Fruit fly (Drosophila melanogaster) whole organism, wandering third instar larva: Measurements from ENCODE around the gene CG31926.

Experiments used
- Abd-B ChIP-seq: fragments of >200 bp; optimal IDR thresholded peaks from 2 replicates; lab custom pipeline; 2017; ENCODE audit warnings: missing biosample characterization, missing genetic modification characterization
- Dif ChIP-seq: fragments of 200-275, 200-300 bp; sonication (Bioruptor generic); optimal IDR thresholded peaks from 2 replicates; lab custom pipeline; 2018; ENCODE audit warnings: missing biosample characterization, missing genetic modification characterization; ENCODE audit not compliant: partially characterized antibody
- Mio ChIP-seq: sonication (Bioruptor generic); optimal IDR thresholded peaks from 2 replicates; lab custom pipeline; 2016; ENCODE audit warnings: missing biosample characterization, missing genetic modification characterization
- Myc ChIP-seq: fragments of >200 bp; optimal IDR thresholded peaks from 2 replicates; lab custom pipeline; 2017
- OdsH ChIP-seq: fragments of 200-800 bp; sonication (Bioruptor generic); optimal IDR thresholded peaks from 2 replicates; lab custom pipeline; 2016; ENCODE audit warnings: missing biosample characterization, mild to moderate bottlenecking, missing genetic modification characterization
- Rel ChIP-seq, 2 experiments: fragments of 200-800 bp; sonication (Bioruptor generic) in 1 of 2; optimal IDR thresholded peaks; 2 replicates in 1 of 2; 3 replicates in 1 of 2; lab custom pipeline; 2016 to 2019; ENCODE audit warnings: mild to moderate bottlenecking in 2 of 2, missing biosample characterization in 2 of 2, missing genetic modification characterization in 2 of 2, moderate library complexity in 1 of 2
- Sp1 ChIP-seq: fragments of 200-800 bp; sonication (Bioruptor generic); optimal IDR thresholded peaks from 3 replicates; lab custom pipeline; 2019; ENCODE audit warnings: missing biosample characterization, mild to moderate bottlenecking, missing genetic modification characterization, moderate library complexity
- dmrt93B ChIP-seq: fragments of 200-800 bp; sonication (Bioruptor generic); optimal IDR thresholded peaks from 2 replicates; lab custom pipeline; 2018; ENCODE audit warnings: missing biosample characterization, mild to moderate bottlenecking, missing genetic modification characterization
- ey ChIP-seq: fragments of 200-800 bp; sonication (Bioruptor generic); optimal IDR thresholded peaks from 2 replicates; lab custom pipeline; 2016; ENCODE audit warnings: missing biosample characterization, missing genetic modification characterization
- fru ChIP-seq: fragments of 200-800 bp; sonication (Bioruptor generic); optimal IDR thresholded peaks from 3 replicates; lab custom pipeline; 2016; ENCODE audit warnings: missing biosample characterization, mild to moderate bottlenecking, missing genetic modification characterization
- pan ChIP-seq: fragments of >200 bp; optimal IDR thresholded peaks from 2 replicates; lab custom pipeline; 2017
- psq ChIP-seq: fragments of 200-800 bp; sonication (Bioruptor generic); optimal IDR thresholded peaks from 3 replicates; lab custom pipeline; 2017; ENCODE audit warnings: missing biosample characterization, mild to moderate bottlenecking, missing genetic modification characterization, moderate library complexity
- usp ChIP-seq: fragments of >200 bp; optimal IDR thresholded peaks from 2 replicates; lab custom pipeline; 2017; ENCODE audit warnings: missing biosample characterization, missing genetic modification characterization

DNA sequence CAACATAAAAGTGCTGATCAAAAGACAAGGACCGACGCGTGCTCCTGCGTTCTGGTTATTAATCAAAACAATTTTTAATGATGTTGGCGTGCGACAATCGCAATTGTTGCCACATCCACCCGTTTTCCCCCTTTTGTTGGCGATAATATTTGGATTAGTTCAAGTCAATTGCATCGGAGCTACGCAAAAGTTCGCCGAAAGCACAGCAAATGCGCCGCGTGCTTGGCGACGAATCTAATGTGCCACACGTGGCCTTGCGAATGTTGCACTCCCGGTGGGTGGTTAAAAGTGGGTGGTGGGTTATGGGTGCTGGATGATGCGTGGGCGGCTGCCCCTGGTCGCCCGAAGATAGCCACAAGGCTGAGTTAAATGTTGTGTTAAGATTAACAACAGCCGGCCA, 47.6 kb upstream of the CG31926 start:
- TF ChIP-seq ey (GFP tag; lab: Kevin White, UChicago), result no peak
- no peak for TF ChIP-seq Rel (GFP tag; optimal IDR thresholded peaks at IDR 0.05; lab: Kevin White, UChicago)
- TF ChIP-seq Rel (tag; optimal IDR thresholded peaks at IDR 0.05; lab: Kevin White, UChicago), result no peak
- no peak for TF ChIP-seq dmrt93B (GFP tag; lab: Kevin White, UChicago)
- no peak for TF ChIP-seq OdsH (GFP tag; lab: Kevin White, UChicago)
- no peak for TF ChIP-seq pan
- TF ChIP-seq Abd-B (GFP tag; lab: Kevin White, UChicago), result no peak
- TF ChIP-seq Sp1 (GFP tag; lab: Kevin White, UChicago), result no peak
- no peak for TF ChIP-seq fru
- TF ChIP-seq Myc (lab: Kevin White, UChicago), result no peak
- TF ChIP-seq usp (GFP tag; lab: Kevin White, UChicago), result no peak
- TF ChIP-seq Dif, result no peak
- TF ChIP-seq psq, result no peak
- TF ChIP-seq Mio, result no peak
